Fruit fly (Drosophila melanogaster) whole organism, embryonic: ENCODE results near the gene Arp10.

Experiments used
- Ada2b ChIP-seq: fragments of 200-800 bp; sonication (Bioruptor generic); IDR thresholded peaks from 2 replicates; pipeline ENCODE4 v1.3.6; 2022; ENCODE audit warnings: missing biosample characterization, missing genetic modification characterization
- Bgb ChIP-seq: fragments of 200-800 bp; sonication (Bioruptor generic); IDR thresholded peaks from 2 replicates; pipeline ENCODE4 v1.3.6; 2022; ENCODE audit warnings: missing biosample characterization, missing genetic modification characterization; ENCODE audit not compliant: partially characterized antibody
- CG10462 ChIP-seq: fragments of 200-800 bp; sonication (Bioruptor generic); optimal IDR thresholded peaks from 2 replicates; lab custom pipeline; 2016; ENCODE audit warnings: missing biosample characterization, missing genetic modification characterization
- CG11247 ChIP-seq: fragments of 200-800 bp; sonication (Bioruptor generic); IDR thresholded peaks from 2 replicates; pipeline ENCODE4 v1.3.6; 2022; ENCODE audit warnings: missing biosample characterization, missing genetic modification characterization
- CG12219 ChIP-seq: fragments of 200-800 bp; sonication (Bioruptor generic); optimal IDR thresholded peaks from 3 replicates; lab custom pipeline; 2018; ENCODE audit warnings: missing biosample characterization, mild to moderate bottlenecking, missing genetic modification characterization
- CG17361 ChIP-seq: fragments of 200-800 bp; sonication (Bioruptor generic); IDR thresholded peaks from 3 replicates; pipeline ENCODE4 v1.3.6; 2022; ENCODE audit warnings: missing biosample characterization, missing genetic modification characterization
- CG17385 ChIP-seq: fragments of 200-800 bp; sonication (Bioruptor generic); optimal IDR thresholded peaks from 3 replicates; lab custom pipeline; 2018; ENCODE audit warnings: missing biosample characterization, mild to moderate bottlenecking, missing genetic modification characterization
- CG1832 ChIP-seq: fragments of 200-800 bp; sonication (Bioruptor generic); optimal IDR thresholded peaks from 2 replicates; lab custom pipeline; 2017; ENCODE audit warnings: missing biosample characterization, mild to moderate bottlenecking, missing genetic modification characterization, inconsistent platforms
- CG18599 ChIP-seq: fragments of 200-800 bp; sonication (Bioruptor generic); optimal IDR thresholded peaks from 3 replicates; lab custom pipeline; 2017; ENCODE audit warnings: missing biosample characterization, missing genetic modification characterization, mild to moderate bottlenecking, moderate library complexity, missing genetic modification reagents
- CG34224 ChIP-seq: fragments of 200-800 bp; sonication (Bioruptor generic); IDR thresholded peaks from 3 replicates; pipeline ENCODE4 v1.3.6; 2022; ENCODE audit warnings: missing biosample characterization, missing genetic modification characterization; ENCODE audit not compliant: partially characterized antibody
- CG4360 ChIP-seq: fragments of 200-800 bp; sonication (Bioruptor generic); IDR thresholded peaks from 2 replicates; pipeline ENCODE4 v1.3.6; 2022; ENCODE audit warnings: missing biosample characterization, missing genetic modification characterization
- CG4404 ChIP-seq: fragments of 200-800 bp; sonication (Bioruptor generic); IDR thresholded peaks from 2 replicates; pipeline ENCODE4 v1.3.6; 2022; ENCODE audit warnings: missing biosample characterization, missing genetic modification characterization
- CG4707 ChIP-seq: fragments of 200-800 bp; sonication (Bioruptor generic); optimal IDR thresholded peaks from 2 replicates; lab custom pipeline; 2018; ENCODE audit warnings: missing biosample characterization, mild to moderate bottlenecking, missing genetic modification characterization, moderate library complexity
- CG6175 ChIP-seq: fragments of 200-800 bp; sonication (Bioruptor generic); IDR thresholded peaks from 3 replicates; pipeline ENCODE4 v1.3.6; 2022; ENCODE audit warnings: missing biosample characterization, missing genetic modification characterization
- CG7357 ChIP-seq: fragments of 200-800 bp; sonication (Bioruptor generic); IDR thresholded peaks from 3 replicates; pipeline ENCODE4 v1.3.6; 2022; ENCODE audit warnings: missing biosample characterization, missing genetic modification characterization
- CG8290 ChIP-seq, 3 experiments: fragments of 200-800 bp; sonication (Bioruptor generic); optimal IDR thresholded peaks; 2 replicates each; lab custom pipeline; 2016 to 2019; ENCODE audit warnings: missing biosample characterization in 3 of 3, missing genetic modification characterization in 3 of 3, mild to moderate bottlenecking in 2 of 3, moderate library complexity in 1 of 3
- CG9797 ChIP-seq: fragments of 200-800 bp; sonication (Bioruptor generic); optimal IDR thresholded peaks from 3 replicates; lab custom pipeline; 2018; ENCODE audit warnings: missing biosample characterization, mild to moderate bottlenecking, missing genetic modification characterization
- Deaf1 ChIP-seq: fragments of 200-800 bp; optimal IDR thresholded peaks from 3 replicates; lab custom pipeline; 2019; ENCODE audit warnings: missing biosample characterization, mild to moderate bottlenecking, missing genetic modification characterization, moderate library complexity
- Dfd ChIP-seq, 2 experiments: fragments of >200 bp; optimal IDR thresholded peaks; 2 replicates each; lab custom pipeline; 2017; ENCODE audit warnings: missing biosample characterization in 2 of 2, missing genetic modification characterization in 2 of 2
- E2f2 ChIP-seq: fragments of 200-800 bp; sonication (Bioruptor generic); IDR thresholded peaks from 2 replicates; pipeline ENCODE4 v1.3.6; 2022; ENCODE audit warnings: missing biosample characterization, missing genetic modification characterization
- HHEX ChIP-seq: fragments of 200-800 bp; sonication (Bioruptor generic); optimal IDR thresholded peaks from 3 replicates; lab custom pipeline; 2017; ENCODE audit warnings: missing biosample characterization, mild to moderate bottlenecking, missing genetic modification characterization, missing genetic modification reagents
- Hand ChIP-seq: fragments of 200-800 bp; sonication (Bioruptor generic); optimal IDR thresholded peaks from 2 replicates; lab custom pipeline; 2017; ENCODE audit warnings: mild to moderate bottlenecking, missing biosample characterization, missing genetic modification reagents, missing genetic modification characterization
- Hr3 ChIP-seq: fragments of 200-800 bp; sonication (Bioruptor generic); optimal IDR thresholded peaks from 3 replicates; lab custom pipeline; 2016; ENCODE audit warnings: missing biosample characterization, missing genetic modification characterization
- Hr78 ChIP-seq, 2 experiments: fragments of 200-800 bp in 1 of 2; fragments of >200 bp in 1 of 2; sonication (Bioruptor generic) in 1 of 2; optimal IDR thresholded peaks; 2 replicates each; lab custom pipeline; 2017 to 2019; ENCODE audit warnings: missing biosample characterization in 2 of 2, missing genetic modification characterization in 2 of 2, mild to moderate bottlenecking in 1 of 2, moderate library complexity in 1 of 2
- Med ChIP-seq: fragments of 200-800 bp; sonication (Bioruptor generic); peaks from one replicate; lab custom pipeline; 2016; ENCODE audit warnings: missing biosample characterization, missing genetic modification characterization, mild to moderate bottlenecking, inconsistent platforms, moderate library complexity
- NC2β ChIP-seq: fragments of 200-800 bp; sonication (Bioruptor generic); optimal IDR thresholded peaks from 2 replicates; lab custom pipeline; 2016; ENCODE audit warnings: missing biosample characterization, missing genetic modification characterization
- Nf-YB ChIP-seq: fragments of 200-800 bp; sonication (Bioruptor generic); optimal IDR thresholded peaks from 3 replicates; lab custom pipeline; 2019; ENCODE audit warnings: missing biosample characterization, mild to moderate bottlenecking, missing genetic modification characterization, moderate library complexity
- Trl ChIP-seq, 3 experiments: fragments of >200 bp in 2 of 3; fragments of 200-800 bp in 1 of 3; sonication (Bioruptor generic) in 1 of 3; optimal IDR thresholded peaks; 2 replicates in 1 of 3; 3 replicates in 2 of 3; lab custom pipeline; 2016 to 2017; ENCODE audit warnings: missing biosample characterization in 1 of 3, missing genetic modification characterization in 1 of 3
- abd-A ChIP-seq: fragments of 200-800 bp; sonication (Bioruptor generic); optimal IDR thresholded peaks from 3 replicates; lab custom pipeline; 2019; ENCODE audit warnings: missing biosample characterization, mild to moderate bottlenecking, missing genetic modification characterization, moderate library complexity
- ara ChIP-seq: fragments of 200-800 bp; sonication (Bioruptor generic); IDR thresholded peaks from 2 replicates; pipeline ENCODE4 v1.3.6; 2022; ENCODE audit warnings: missing biosample characterization, missing genetic modification characterization
- bowl ChIP-seq: fragments of 200-800 bp; sonication (Bioruptor generic); IDR thresholded peaks from 2 replicates; pipeline ENCODE4 v1.3.6; 2022; ENCODE audit warnings: missing biosample characterization, missing genetic modification characterization
- bsh ChIP-seq, 2 experiments: fragments of 200-800 bp; sonication (Bioruptor generic); optimal IDR thresholded peaks; 2 replicates each; lab custom pipeline; 2017 to 2018; ENCODE audit warnings: mild to moderate bottlenecking in 2 of 2, missing biosample characterization in 2 of 2, missing genetic modification characterization in 2 of 2, moderate library complexity in 1 of 2
- cas ChIP-seq: fragments of 200-800 bp; sonication (Bioruptor generic); IDR thresholded peaks from 2 replicates; pipeline ENCODE4 v1.3.6; 2022; ENCODE audit warnings: missing biosample characterization, missing genetic modification characterization
- fd64A ChIP-seq: fragments of 200-800 bp; sonication (Bioruptor generic); optimal IDR thresholded peaks from 3 replicates; lab custom pipeline; 2018; ENCODE audit warnings: missing biosample characterization, mild to moderate bottlenecking, missing genetic modification characterization
- inv ChIP-seq: fragments of 200-800 bp; sonication (Bioruptor generic); IDR thresholded peaks from 2 replicates; pipeline ENCODE4 v1.3.6; 2022; ENCODE audit warnings: missing biosample characterization, missing genetic modification characterization; ENCODE audit not compliant: partially characterized antibody
- jumu ChIP-seq: fragments of 200-800 bp; sonication (Bioruptor generic); optimal IDR thresholded peaks from 3 replicates; lab custom pipeline; 2016; ENCODE audit warnings: missing biosample characterization, missing genetic modification characterization
- kay ChIP-seq: fragments of 200-800 bp; sonication (Bioruptor generic); optimal IDR thresholded peaks from 2 replicates; lab custom pipeline; 2016; ENCODE audit warnings: missing biosample characterization, missing genetic modification characterization
- slou ChIP-seq: fragments of 200-800 bp; sonication (Bioruptor generic); optimal IDR thresholded peaks from 3 replicates; lab custom pipeline; 2016; ENCODE audit warnings: missing biosample characterization, missing genetic modification characterization
- so ChIP-seq: fragments of 200-800 bp; sonication (Bioruptor generic); IDR thresholded peaks from 3 replicates; pipeline ENCODE4 v1.3.6; 2022; ENCODE audit warnings: missing biosample characterization, missing genetic modification characterization
- sob ChIP-seq: fragments of 200-800 bp; sonication (Bioruptor generic); IDR thresholded peaks from 2 replicates; pipeline ENCODE4 v1.3.6; 2022; ENCODE audit warnings: missing biosample characterization, missing genetic modification characterization
- ssp ChIP-seq: fragments of 200-800 bp; sonication (Bioruptor generic); IDR thresholded peaks from 2 replicates; pipeline ENCODE4 v1.3.6; 2022; ENCODE audit warnings: missing biosample characterization, missing genetic modification characterization
- stwl ChIP-seq: fragments of 200-800 bp; sonication (Bioruptor generic); optimal IDR thresholded peaks from 3 replicates; lab custom pipeline; 2018; ENCODE audit warnings: missing biosample characterization, mild to moderate bottlenecking, missing genetic modification characterization, moderate library complexity
- sug ChIP-seq: fragments of 200-800 bp; optimal IDR thresholded peaks from 2 replicates; lab custom pipeline; 2019; ENCODE audit warnings: missing biosample characterization, mild to moderate bottlenecking, missing genetic modification characterization, moderate library complexity
- tio ChIP-seq: fragments of 200-800 bp; sonication (Bioruptor generic); optimal IDR thresholded peaks from 2 replicates; lab custom pipeline; 2017; ENCODE audit warnings: missing biosample characterization, missing genetic modification characterization, inconsistent platforms
- tll ChIP-seq, 2 experiments: fragments of 200-800 bp in 1 of 2; fragments of >200 bp in 1 of 2; sonication (Bioruptor generic) in 1 of 2; optimal IDR thresholded peaks; 2 replicates each; lab custom pipeline; 2017 to 2019; ENCODE audit warnings: missing biosample characterization in 2 of 2, missing genetic modification characterization in 2 of 2, mild to moderate bottlenecking in 1 of 2, moderate library complexity in 1 of 2
- twi ChIP-seq: fragments of 200-800 bp; optimal IDR thresholded peaks from 2 replicates; lab custom pipeline; 2019; ENCODE audit warnings: missing biosample characterization, mild to moderate bottlenecking, missing genetic modification characterization, moderate library complexity
- wdn ChIP-seq: fragments of 200-800 bp; sonication (Bioruptor generic); IDR thresholded peaks from 2 replicates; pipeline ENCODE4 v1.3.6; 2022; ENCODE audit warnings: missing biosample characterization, missing genetic modification characterization

Gene Arp10

DNA sequence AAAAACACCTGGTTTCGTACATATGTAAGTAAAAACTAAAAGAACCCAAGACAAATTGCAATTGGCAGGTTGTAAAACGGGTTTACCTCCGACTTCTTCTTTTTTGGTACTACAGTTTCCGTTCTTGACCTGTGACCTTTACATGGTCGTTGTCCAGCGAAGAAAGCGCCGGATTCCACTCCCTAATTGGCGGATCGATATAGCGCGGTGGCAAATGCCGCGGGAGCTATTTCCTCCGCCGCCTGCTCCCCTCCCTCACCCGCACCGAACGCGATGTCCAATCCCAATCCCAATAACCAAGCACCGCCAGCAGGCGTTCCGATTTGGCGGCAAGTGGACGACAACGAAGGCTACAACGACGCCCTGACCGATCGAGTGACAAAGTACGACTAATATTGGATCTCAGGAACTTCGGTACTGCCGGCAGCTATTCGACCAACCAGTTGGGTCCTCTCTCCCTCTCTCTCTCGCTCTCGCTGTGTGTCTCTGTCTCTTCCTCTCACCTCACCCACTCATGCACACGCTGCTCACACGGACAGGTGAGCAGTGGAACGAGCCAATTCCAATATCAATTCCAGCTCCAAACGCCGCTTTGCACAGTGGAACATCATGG lies 16.7 kb upstream of the Arp10 start (continued):
- TF ChIP-seq sob (0 out of 2 replicates have a peak, but pooled peaks have one; percentile 33), CG18599 (GFP tag; lab: Kevin White, UChicago) (no peak), CG4707 (GFP tag; lab: Kevin White, UChicago) (no peak), slou (GFP tag; lab: Kevin White, UChicago) (no peak), CG8290 (GFP tag; optimal IDR thresholded peaks at IDR 0.05; lab: Kevin White, UChicago) (no peak), CG8290 (tag; optimal IDR thresholded peaks at IDR 0.05; lab: Kevin White, UChicago) (no peak), stwl (tag; lab: Kevin White, UChicago) (no peak), CG4404 (GFP tag; lab: Robert Waterston, UW) (no peak), E2f2 (GFP tag; lab: Robert Waterston, UW) (peak; percentile 27; the same call in 1 of the 2 replicates), CG10462 (GFP tag; lab: Kevin White, UChicago) (no peak), HHEX (GFP tag; lab: Kevin White, UChicago) (no peak), kay (GFP tag; lab: Kevin White, UChicago) (no peak), CG1832 (peak; percentile 69), CG12219 (GFP tag; lab: Kevin White, UChicago) (no peak), Hr78 (GFP tag; optimal IDR thresholded peaks at IDR 0.05; lab: Kevin White, UChicago) (peak in 1 of 2 experiments; percentile 97), cas (GFP tag; lab: Robert Waterston, UW) (0 out of 2 replicates have a peak, but pooled peaks have one; percentile 32), wdn (GFP tag; lab: Robert Waterston, UW) (no peak), fd64A (no peak), CG9797 (GFP tag; lab: Kevin White, UChicago) (no peak), Hr3 (no peak), twi (tag; lab: Kevin White, UChicago) (no peak), CG17361 (GFP tag; lab: Robert Waterston, UW) (no peak), Hand (no peak), so (GFP tag; lab: Robert Waterston, UW) (no peak), CG4360 (no peak), tio (GFP tag; lab: Kevin White, UChicago) (no peak), Bgb (GFP tag; lab: Robert Waterston, UW) (peak; percentile 32; the same call in 1 of the 2 replicates), CG17385 (GFP tag; lab: Kevin White, UChicago) (no peak), Deaf1 (tag; lab: Kevin White, UChicago) (peak; percentile 74), CG34224 (GFP tag; lab: Robert Waterston, UW) (0 out of 3 replicates have a peak, but pooled peaks have one; percentile 31), Dfd (GFP tag; optimal IDR thresholded peaks at IDR 0.05; lab: Kevin White, UChicago) (no peak), Nf-YB (GFP tag; lab: Kevin White, UChicago) (peak; percentile 75), CG11247 (GFP tag; lab: Robert Waterston, UW) (no peak), sug (tag; lab: Kevin White, UChicago) (no peak), abd-A (no peak), tll (GFP tag; optimal IDR thresholded peaks at IDR 0.05; lab: Kevin White, UChicago) (no peak), bowl (GFP tag; lab: Robert Waterston, UW) (no peak), jumu (GFP tag; lab: Kevin White, UChicago) (peak; percentile 6), ara (GFP tag; lab: Robert Waterston, UW) (0 out of 2 replicates have a peak, but pooled peaks have one; percentile 21), CG7357 (GFP tag; lab: Robert Waterston, UW) (no peak), NC2β (GFP tag; lab: Kevin White, UChicago) (no peak), inv (GFP tag; lab: Robert Waterston, UW) (no peak), bsh (GFP tag; optimal IDR thresholded peaks at IDR 0.05; lab: Kevin White, UChicago) (no peak), Med (GFP tag; lab: Kevin White, UChicago) (peak; percentile 43), Trl (optimal IDR thresholded peaks at IDR 0.05; lab: Kevin White, UChicago) (peak; percentile 74 to 83), Trl (GFP tag; optimal IDR thresholded peaks at IDR 0.05; lab: Kevin White, UChicago) (no peak), Ada2b (no peak), CG6175 (GFP tag; lab: Robert Waterston, UW) (peak; percentile 48; the same call in 1 of the 3 replicates), ssp (no peak)
